Fruit fly (Drosophila melanogaster) whole organism, adult: ENCODE results near the gene kairos.

ENCODE experiments used
- CG11617 ChIP-seq: fragments of 200-800 bp; sonication (Bioruptor generic); optimal IDR thresholded peaks from 2 replicates; lab custom pipeline; 2017; ENCODE audit warnings: mild to moderate bottlenecking, missing biosample characterization, missing genetic modification reagents, missing genetic modification characterization
- CG12768 ChIP-seq: fragments of 200-800 bp; sonication (Bioruptor generic); optimal IDR thresholded peaks from 2 replicates; lab custom pipeline; 2017; ENCODE audit warnings: missing biosample characterization, missing genetic modification characterization, mild to moderate bottlenecking, moderate library complexity, missing genetic modification reagents
- CG14711 ChIP-seq: fragments of 200-800 bp; sonication (Bioruptor generic); optimal IDR thresholded peaks from 2 replicates; lab custom pipeline; 2018; ENCODE audit warnings: missing biosample characterization, mild to moderate bottlenecking, missing genetic modification characterization, moderate library complexity
- CG1620 ChIP-seq: fragments of 200-800 bp; sonication (Bioruptor generic); optimal IDR thresholded peaks from 2 replicates; lab custom pipeline; 2016; ENCODE audit warnings: missing biosample characterization, missing genetic modification characterization
- CG33017 ChIP-seq: fragments of 200-800 bp; sonication (Bioruptor generic); optimal IDR thresholded peaks from 2 replicates; lab custom pipeline; 2018; ENCODE audit warnings: missing biosample characterization, mild to moderate bottlenecking, missing genetic modification characterization, moderate library complexity
- CG5204 ChIP-seq: fragments of 200-800 bp; sonication (Bioruptor generic); optimal IDR thresholded peaks from 2 replicates; lab custom pipeline; 2016; ENCODE audit warnings: missing biosample characterization, missing genetic modification characterization
- CG7045 ChIP-seq: fragments of 200-800 bp; sonication (Bioruptor generic); optimal IDR thresholded peaks from 2 replicates; lab custom pipeline; 2017; ENCODE audit warnings: missing biosample characterization, mild to moderate bottlenecking, missing genetic modification characterization
- CG7101 ChIP-seq: fragments of 200-800 bp; sonication (Bioruptor generic); optimal IDR thresholded peaks from 2 replicates; lab custom pipeline; 2018; ENCODE audit warnings: missing biosample characterization, mild to moderate bottlenecking, missing genetic modification characterization, moderate library complexity
- Clk ChIP-seq: fragments of 200-800 bp; sonication (Bioruptor generic); optimal IDR thresholded peaks from 2 replicates; lab custom pipeline; 2017; ENCODE audit warnings: missing biosample characterization, missing genetic modification characterization
- Crg-1 ChIP-seq: fragments of 200-800 bp; sonication (Bioruptor generic); optimal IDR thresholded peaks from 2 replicates; lab custom pipeline; 2016; ENCODE audit warnings: missing biosample characterization, missing genetic modification characterization
- Hr96 ChIP-seq: fragments of 200-800 bp; sonication (Bioruptor generic); optimal IDR thresholded peaks from 2 replicates; lab custom pipeline; 2016; ENCODE audit warnings: missing biosample characterization, missing genetic modification characterization
- Mnt ChIP-seq: fragments of 200-800 bp; sonication (Bioruptor generic); optimal IDR thresholded peaks from 2 replicates; lab custom pipeline; 2016; ENCODE audit warnings: missing biosample characterization, mild to moderate bottlenecking, missing genetic modification characterization
- bab1 ChIP-seq: fragments of 200-800 bp; sonication (Bioruptor generic); optimal IDR thresholded peaks from 3 replicates; lab custom pipeline; 2019; ENCODE audit warnings: missing biosample characterization, mild to moderate bottlenecking, missing genetic modification characterization, moderate library complexity
- cic ChIP-seq: fragments of 200-800 bp; sonication (Bioruptor generic); optimal IDR thresholded peaks from 2 replicates; lab custom pipeline; 2017; ENCODE audit warnings: missing biosample characterization, mild to moderate bottlenecking, missing genetic modification characterization, moderate library complexity
- cnc ChIP-seq, 2 experiments: fragments of >200 bp; optimal IDR thresholded peaks; 2 replicates each; lab custom pipeline; 2017
- kay ChIP-seq: fragments of 200-800 bp; sonication (Bioruptor generic); peaks from one replicate; lab custom pipeline; 2016; ENCODE audit warnings: missing biosample characterization, missing genetic modification characterization, borderline replicate concordance
- ovo ChIP-seq: fragments of 200-800 bp; sonication (Bioruptor generic); optimal IDR thresholded peaks from 2 replicates; lab custom pipeline; 2016; ENCODE audit warnings: missing biosample characterization, missing genetic modification characterization
- pad ChIP-seq: fragments of 200-800 bp; sonication (Bioruptor generic); optimal IDR thresholded peaks from 3 replicates; lab custom pipeline; 2017; ENCODE audit warnings: missing biosample characterization, missing genetic modification characterization, mild to moderate bottlenecking, moderate library complexity, missing genetic modification reagents
- tj ChIP-seq: fragments of 200-800 bp; sonication (Bioruptor generic); optimal IDR thresholded peaks from 3 replicates; lab custom pipeline; 2017; ENCODE audit warnings: missing biosample characterization, mild to moderate bottlenecking, missing genetic modification characterization, moderate library complexity
- toe ChIP-seq: fragments of 200-800 bp; sonication (Bioruptor generic); optimal IDR thresholded peaks from 2 replicates; lab custom pipeline; 2016; ENCODE audit warnings: missing biosample characterization, missing genetic modification characterization

kairos gene

DNA sequence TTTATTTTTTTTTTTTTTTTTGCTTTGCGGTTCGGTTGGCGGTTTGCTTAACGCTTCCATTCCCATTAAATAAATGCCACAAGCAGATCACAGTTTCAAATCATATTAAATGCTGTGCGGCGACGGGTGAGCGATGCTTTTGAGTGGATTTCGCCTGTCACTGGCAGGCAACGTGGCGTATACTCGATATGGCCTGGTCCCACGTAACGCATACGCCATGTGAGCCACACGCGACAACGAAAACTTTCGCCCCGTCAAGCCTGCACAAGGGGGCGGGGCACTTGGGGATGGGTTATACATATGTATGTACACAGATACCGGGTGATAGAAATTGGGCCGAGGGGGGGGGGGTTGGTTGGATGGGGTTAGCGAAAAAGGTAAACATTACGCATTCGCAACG is 9.0 kb upstream of the kairos start:
- TF ChIP-seq pad (no peak), ovo (no peak), CG5204 (GFP tag; lab: Kevin White, UChicago) (no peak), bab1 (GFP tag; lab: Kevin White, UChicago) (no peak), Crg-1 (GFP tag; lab: Kevin White, UChicago) (no peak), CG33017 (tag; lab: Kevin White, UChicago) (no peak), Mnt (GFP tag; lab: Kevin White, UChicago) (no peak), CG12768 (GFP tag; lab: Kevin White, UChicago) (no peak), Clk (GFP tag; lab: Kevin White, UChicago) (no peak), cnc (optimal IDR thresholded peaks at IDR 0.05; lab: Kevin White, UChicago) (no peak), CG7101 (tag; lab: Kevin White, UChicago) (no peak), Hr96 (GFP tag; lab: Kevin White, UChicago) (no peak), CG11617 (GFP tag; lab: Kevin White, UChicago) (no peak), CG14711 (no peak), toe (GFP tag; lab: Kevin White, UChicago) (no peak), tj (no peak), CG7045 (GFP tag; lab: Kevin White, UChicago) (no peak), CG1620 (GFP tag; lab: Kevin White, UChicago) (no peak), kay (GFP tag; lab: Kevin White, UChicago) (no peak)

dm6 chrX:18364047-18364747 is 8.2 kb upstream of the kairos start:
- no peak for TF ChIP-seq CG12768 (GFP tag; lab: Kevin White, UChicago)
- no peak for TF ChIP-seq tj
- TF ChIP-seq CG14711 = no peak
- TF ChIP-seq cic (GFP tag; lab: Kevin White, UChicago) = no peak
- TF ChIP-seq CG11617 (GFP tag; lab: Kevin White, UChicago) = no peak
- no peak for TF ChIP-seq bab1 (GFP tag; lab: Kevin White, UChicago)
- no peak for TF ChIP-seq Crg-1 (GFP tag; lab: Kevin White, UChicago)
- TF ChIP-seq CG7101 (tag; lab: Kevin White, UChicago) = no peak
- no peak for TF ChIP-seq pad
- no peak for TF ChIP-seq Clk (GFP tag; lab: Kevin White, UChicago)
- TF ChIP-seq ovo = no peak
- TF ChIP-seq Hr96 (GFP tag; lab: Kevin White, UChicago) = no peak
- no peak for TF ChIP-seq CG1620 (GFP tag; lab: Kevin White, UChicago)
- TF ChIP-seq CG33017 (tag; lab: Kevin White, UChicago) = no peak
- TF ChIP-seq toe (GFP tag; lab: Kevin White, UChicago) = no peak
- TF ChIP-seq kay (GFP tag; lab: Kevin White, UChicago) = no peak

DNA sequence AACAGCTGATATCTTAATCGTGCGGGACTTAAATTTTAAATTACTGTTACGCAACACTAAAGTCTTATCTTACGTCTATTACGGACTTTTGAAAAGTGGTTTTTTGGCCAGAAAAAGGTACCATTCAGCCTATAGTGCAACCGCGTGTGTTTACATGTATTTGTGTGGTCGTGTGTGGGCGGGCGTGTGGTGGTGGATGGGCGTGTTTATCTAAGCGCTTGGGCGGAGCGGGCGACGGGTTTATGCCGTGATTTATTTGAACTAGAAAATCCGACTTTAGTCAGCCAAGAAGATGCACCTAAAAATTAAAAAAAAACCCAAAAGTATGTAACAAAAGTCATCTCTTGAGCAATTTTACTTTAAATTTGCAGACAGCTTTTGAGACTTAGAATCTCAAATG is 7.4 kb upstream of the kairos start:
- no peak for TF ChIP-seq CG12768 (GFP tag; lab: Kevin White, UChicago)
- no peak for TF ChIP-seq cnc (optimal IDR thresholded peaks at IDR 0.05; lab: Kevin White, UChicago)
- TF ChIP-seq bab1 (GFP tag; lab: Kevin White, UChicago) = no peak
- TF ChIP-seq CG7045 (GFP tag; lab: Kevin White, UChicago) = no peak
- no peak for TF ChIP-seq Mnt (GFP tag; lab: Kevin White, UChicago)
- TF ChIP-seq cic (GFP tag; lab: Kevin White, UChicago) = no peak
- TF ChIP-seq CG5204 (GFP tag; lab: Kevin White, UChicago) = no peak

DNA sequence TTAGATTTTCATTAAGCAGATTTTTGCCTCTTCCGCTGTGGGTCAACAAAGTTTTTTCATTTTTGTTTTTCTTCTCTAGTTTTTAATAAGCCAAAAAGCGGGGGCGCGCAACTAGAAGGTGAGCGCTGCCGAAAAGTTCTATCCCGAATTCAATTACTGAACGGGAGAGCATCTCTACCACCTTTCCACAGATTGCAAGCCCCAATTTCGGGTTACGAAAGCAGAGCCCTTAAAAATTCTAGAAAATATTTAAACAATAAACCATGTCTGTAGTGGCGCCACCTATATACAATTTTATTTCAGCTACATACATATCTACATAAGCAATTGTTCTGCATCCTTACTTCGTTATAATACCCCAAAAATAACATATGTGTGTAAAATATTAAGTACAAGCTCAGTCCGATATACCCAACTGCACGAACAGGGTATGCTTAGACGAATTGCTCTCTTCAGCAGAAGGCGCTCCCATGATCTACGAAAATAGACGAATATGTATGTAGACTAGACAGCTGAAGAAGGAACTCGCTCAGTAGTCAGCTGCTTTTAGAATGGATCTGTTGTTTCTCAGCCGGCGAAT is 2.5 kb upstream of the kairos start, which contains the start of gene CG6106:
Gene CG6106, plus strand, starts transcription at position 530 of the 580 bp plus-strand sequence.
- TF ChIP-seq CG12768 (GFP tag; lab: Kevin White, UChicago) = no peak
- no peak for TF ChIP-seq toe (GFP tag; lab: Kevin White, UChicago)
- no peak for TF ChIP-seq Hr96 (GFP tag; lab: Kevin White, UChicago)
- TF ChIP-seq Crg-1 (GFP tag; lab: Kevin White, UChicago) = no peak
- no peak for TF ChIP-seq CG7101 (tag; lab: Kevin White, UChicago)
- TF ChIP-seq ovo = no peak
- no peak for TF ChIP-seq CG5204 (GFP tag; lab: Kevin White, UChicago)
- no peak for TF ChIP-seq Clk (GFP tag; lab: Kevin White, UChicago)

DNA sequence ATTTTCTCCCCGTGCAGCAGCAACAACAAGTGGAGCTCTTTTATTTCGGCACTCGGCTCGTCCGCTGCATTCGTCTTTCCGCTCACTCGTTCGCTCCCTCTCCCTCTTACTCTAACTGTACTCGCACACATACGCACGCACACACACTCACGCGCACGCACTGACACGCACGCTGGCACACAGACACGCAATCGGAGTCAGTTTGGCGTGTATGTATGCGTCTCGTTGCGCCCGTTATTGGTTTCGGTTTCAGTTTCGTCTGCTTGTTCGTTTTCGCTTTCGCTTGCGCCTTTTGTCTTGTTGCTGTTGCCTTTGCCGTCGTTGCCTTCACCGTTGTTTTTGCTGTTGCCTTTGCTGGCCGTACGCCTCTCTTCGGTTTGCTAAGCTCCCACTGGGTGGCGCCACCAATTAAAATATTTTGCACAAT is 1.8 kb upstream of the kairos start:
- TF ChIP-seq CG33017 (tag; lab: Kevin White, UChicago) (no peak), pad (peak; percentile 30), ovo (peak; percentile 54)

dm6 chrX:18350609-18351008 is 5.4 kb downstream of the kairos start:
- TF ChIP-seq CG7101 (tag; lab: Kevin White, UChicago) (no peak), Mnt (GFP tag; lab: Kevin White, UChicago) (no peak), toe (GFP tag; lab: Kevin White, UChicago) (no peak), tj (no peak), CG14711 (no peak), CG1620 (GFP tag; lab: Kevin White, UChicago) (no peak)
